Fruit fly (Drosophila melanogaster) whole organism, adult: Measurements from ENCODE around the gene CG15594.

ENCODE experiments used
- CG1620 ChIP-seq: fragments of 200-800 bp; sonication (Bioruptor generic); optimal IDR thresholded peaks from 2 replicates; lab custom pipeline; 2016; ENCODE audit warnings: missing biosample characterization, missing genetic modification characterization
- CG5204 ChIP-seq: fragments of 200-800 bp; sonication (Bioruptor generic); optimal IDR thresholded peaks from 2 replicates; lab custom pipeline; 2016; ENCODE audit warnings: missing biosample characterization, missing genetic modification characterization
- CG7101 ChIP-seq: fragments of 200-800 bp; sonication (Bioruptor generic); optimal IDR thresholded peaks from 2 replicates; lab custom pipeline; 2018; ENCODE audit warnings: missing biosample characterization, mild to moderate bottlenecking, missing genetic modification characterization, moderate library complexity
- Clk ChIP-seq: fragments of 200-800 bp; sonication (Bioruptor generic); optimal IDR thresholded peaks from 2 replicates; lab custom pipeline; 2017; ENCODE audit warnings: missing biosample characterization, missing genetic modification characterization
- kay ChIP-seq: fragments of 200-800 bp; sonication (Bioruptor generic); peaks from one replicate; lab custom pipeline; 2016; ENCODE audit warnings: missing biosample characterization, missing genetic modification characterization, borderline replicate concordance
- pad ChIP-seq: fragments of 200-800 bp; sonication (Bioruptor generic); optimal IDR thresholded peaks from 3 replicates; lab custom pipeline; 2017; ENCODE audit warnings: missing biosample characterization, missing genetic modification characterization, mild to moderate bottlenecking, moderate library complexity, missing genetic modification reagents
- tj ChIP-seq: fragments of 200-800 bp; sonication (Bioruptor generic); optimal IDR thresholded peaks from 3 replicates; lab custom pipeline; 2017; ENCODE audit warnings: missing biosample characterization, mild to moderate bottlenecking, missing genetic modification characterization, moderate library complexity

- no peak for TF ChIP-seq tj (GFP tag; lab: Kevin White, UChicago)
- TF ChIP-seq Clk (GFP tag; lab: Kevin White, UChicago) = no peak
- no peak for TF ChIP-seq kay (GFP tag; lab: Kevin White, UChicago)
- no peak for TF ChIP-seq CG1620 (GFP tag; lab: Kevin White, UChicago)
- no peak for TF ChIP-seq CG7101 (tag; lab: Kevin White, UChicago)
- no peak for TF ChIP-seq CG5204
- no peak for TF ChIP-seq pad (GFP tag; lab: Kevin White, UChicago)
Observed at dm6 chr3R:6265890-6266289, 21.6 kb upstream of the CG15594 start, which contains the start of gene Osi10b.
